5 fruit fly cellular contexts compared by ENCODE assay signal in genomic region chrX:4908926-4909432, dm6.
A peak's percentile ranks its signal among the peaks of the same experiment; 100 is the strongest.
TF ChIP-seq lines count a peak whose summit lies in the region.

CG32772 (plus strand) TSS chrX:4909102.

TF ChIP-seq in whole organism, adult, 20 proteins besides CTCF, POLR2A, EP300 and RAD21 (continued from another document):
- TF ChIP-seq Clk (GFP tag; optimal IDR thresholded peaks at IDR 0.05; lab: Kevin White, UChicago) = peak; percentile 77
- TF ChIP-seq CG14711 (tag; optimal IDR thresholded peaks at IDR 0.05; lab: Kevin White, UChicago) = peak; percentile 61
- TF ChIP-seq Hr96 (GFP tag; optimal IDR thresholded peaks at IDR 0.05; lab: Kevin White, UChicago) = peak; percentile 96
- peak; percentile 95 for TF ChIP-seq cic (GFP tag; optimal IDR thresholded peaks at IDR 0.05; lab: Kevin White, UChicago)

TF ChIP-seq in whole organism, embryonic, 481 proteins besides CTCF, POLR2A, EP300 and RAD21 (continued from another document and continues in another):
- TF ChIP-seq Rfx (GFP tag; IDR thresholded peaks at IDR 0.05; lab: Robert Waterston, UW) (0 out of 2 replicates have a peak, but pooled peaks have one; percentile 11), row (GFP tag; IDR thresholded peaks at IDR 0.05; lab: Robert Waterston, UW) (peak; percentile 19; the same call in 1 of the 3 replicates), CG13287 (GFP tag; IDR thresholded peaks at IDR 0.05; lab: Robert Waterston, UW; ENCODE audit: partially characterized antibody) (peak; percentile 86), Dref (GFP tag; IDR thresholded peaks at IDR 0.05; lab: Robert Waterston, UW) (peak; percentile 92), sens (GFP tag; lab: Kevin White, UChicago) (peak; percentile 86), H2.0 (GFP tag; IDR thresholded peaks at IDR 0.05; lab: Robert Waterston, UW) (no peak), bsh (GFP tag; optimal IDR thresholded peaks at IDR 0.05; lab: Kevin White, UChicago) (peak in 1 of 2 experiments; percentile 99), mirr (GFP tag; optimal IDR thresholded peaks at IDR 0.05; lab: Kevin White, UChicago) (no peak), CG4617 (GFP tag; optimal IDR thresholded peaks at IDR 0.05; lab: Kevin White, UChicago; ENCODE audit: borderline replicate concordance) (peak; percentile 43), Elba2 (GFP tag; optimal IDR thresholded peaks at IDR 0.05; lab: Kevin White, UChicago) (no peak), CoRest (tag; optimal IDR thresholded peaks at IDR 0.05; lab: Kevin White, UChicago) (peak; percentile 6), chm (GFP tag; IDR thresholded peaks at IDR 0.05; lab: Robert Waterston, UW) (0 out of 2 replicates have a peak, but pooled peaks have one; percentile 36), Nf-YC (tag; optimal IDR thresholded peaks at IDR 0.05; lab: Kevin White, UChicago) (peak; percentile 33), MESR4 (GFP tag; optimal IDR thresholded peaks at IDR 0.05; lab: Kevin White, UChicago) (peak; percentile 29), stwl (tag; optimal IDR thresholded peaks at IDR 0.05; lab: Kevin White, UChicago) (peak; percentile 51), phol (tag; optimal IDR thresholded peaks at IDR 0.05; lab: Kevin White, UChicago) (no peak), cg (GFP tag; optimal IDR thresholded peaks at IDR 0.05; lab: Kevin White, UChicago) (peak; percentile 93), Dll (GFP tag; IDR thresholded peaks at IDR 0.05; lab: Robert Waterston, UW; ENCODE audit: partially characterized antibody) (peak; percentile 74), CG15514 (GFP tag; optimal IDR thresholded peaks at IDR 0.05; lab: Kevin White, UChicago) (peak; percentile 47), HmgZ (tag; optimal IDR thresholded peaks at IDR 0.05; lab: Kevin White, UChicago) (peak; percentile 22), CG32532 (GFP tag; IDR thresholded peaks at IDR 0.05; lab: Robert Waterston, UW) (peak; percentile 8; the same call in 1 of the 2 replicates), amos (GFP tag; IDR thresholded peaks at IDR 0.05; lab: Robert Waterston, UW; ENCODE audit: partially characterized antibody) (peak; percentile 81), CG14965 (GFP tag; optimal IDR thresholded peaks at IDR 0.05; lab: Kevin White, UChicago; ENCODE audit: borderline replicate concordance) (no peak), Sin3A (optimal IDR thresholded peaks at IDR 0.05; lab: Kevin White, UChicago) (peak; percentile 15), nom (GFP tag; optimal IDR thresholded peaks at IDR 0.05; lab: Kevin White, UChicago) (peak; percentile 100), Oaz (GFP tag; IDR thresholded peaks at IDR 0.05; lab: Robert Waterston, UW) (no peak), CG15479 (GFP tag; optimal IDR thresholded peaks at IDR 0.05; lab: Kevin White, UChicago) (peak; percentile 17), h (optimal IDR thresholded peaks at IDR 0.05; lab: Kevin White, UChicago) (no peak), CG2116 (GFP tag; optimal IDR thresholded peaks at IDR 0.05; lab: Kevin White, UChicago) (peak; percentile 63), odd (GFP tag; optimal IDR thresholded peaks at IDR 0.05; lab: Kevin White, UChicago) (peak; percentile 19)

TF ChIP-seq in whole organism, prepupa, 60 proteins besides CTCF, POLR2A, EP300 and RAD21 (continued from another document and continues in another):
- TF ChIP-seq CG6163 (GFP tag; IDR thresholded peaks at IDR 0.05; lab: Robert Waterston, UW) = peak; percentile 99
- TF ChIP-seq Smox (GFP tag; optimal IDR thresholded peaks at IDR 0.05; lab: Kevin White, UChicago) = peak; percentile 87
- peak; percentile 99 for TF ChIP-seq Eip78C (GFP tag; lab: Kevin White, UChicago)
- peak; percentile 86 for TF ChIP-seq lz (GFP tag; optimal IDR thresholded peaks at IDR 0.05; lab: Kevin White, UChicago)
- peak; percentile 90 for TF ChIP-seq acj6 (GFP tag; optimal IDR thresholded peaks at IDR 0.05; lab: Kevin White, UChicago)
- TF ChIP-seq CG11902 (GFP tag; optimal IDR thresholded peaks at IDR 0.05; lab: Kevin White, UChicago) = peak; percentile 63
- peak; percentile 97 for TF ChIP-seq pdm3 (GFP tag; optimal IDR thresholded peaks at IDR 0.05; lab: Kevin White, UChicago)
- TF ChIP-seq dac (GFP tag; optimal IDR thresholded peaks at IDR 0.05; lab: Kevin White, UChicago) = peak; percentile 99
- peak; percentile 98 for TF ChIP-seq Lpt (GFP tag; optimal IDR thresholded peaks at IDR 0.05; lab: Kevin White, UChicago)
- TF ChIP-seq CG6808 (GFP tag; optimal IDR thresholded peaks at IDR 0.05; lab: Kevin White, UChicago) = peak; percentile 99
- TF ChIP-seq Eip93F (GFP tag; optimal IDR thresholded peaks at IDR 0.05; lab: Kevin White, UChicago) = peak; percentile 96
- TF ChIP-seq Hr38 (GFP tag; optimal IDR thresholded peaks at IDR 0.05; lab: Kevin White, UChicago) = peak; percentile 48
- TF ChIP-seq dsx (GFP tag; optimal IDR thresholded peaks at IDR 0.05; lab: Kevin White, UChicago; ENCODE audit: poor library complexity, severe bottlenecking) = peak; percentile 95
- peak; percentile 95 for TF ChIP-seq CG15336 (GFP tag; IDR thresholded peaks at IDR 0.05; lab: Robert Waterston, UW)
- peak; percentile 13 for TF ChIP-seq fkh (GFP tag; optimal IDR thresholded peaks at IDR 0.05; lab: Kevin White, UChicago)
- peak; percentile 89 for TF ChIP-seq CG32006 (GFP tag; optimal IDR thresholded peaks at IDR 0.05; lab: Kevin White, UChicago)
- TF ChIP-seq CG1621 (tag; optimal IDR thresholded peaks at IDR 0.05; lab: Kevin White, UChicago) = peak; percentile 99
- TF ChIP-seq CG6854 (GFP tag; optimal IDR thresholded peaks at IDR 0.05; lab: Kevin White, UChicago) = peak; percentile 99
- peak; percentile 99 for TF ChIP-seq CG34406 (GFP tag; optimal IDR thresholded peaks at IDR 0.05; lab: Kevin White, UChicago)
- peak; percentile 88 for TF ChIP-seq Blimp-1 (GFP tag; optimal IDR thresholded peaks at IDR 0.05; lab: Kevin White, UChicago)
- peak; percentile 91 for TF ChIP-seq esn (GFP tag; optimal IDR thresholded peaks at IDR 0.05; lab: Kevin White, UChicago)
- TF ChIP-seq spab (GFP tag; optimal IDR thresholded peaks at IDR 0.05; lab: Kevin White, UChicago) = peak; percentile 99
- peak; percentile 83 for TF ChIP-seq CG11294 (GFP tag; IDR thresholded peaks at IDR 0.05; lab: Robert Waterston, UW)
- TF ChIP-seq Sox15 (GFP tag; optimal IDR thresholded peaks at IDR 0.05; lab: Kevin White, UChicago) = peak; percentile 54
- peak; percentile 100 for TF ChIP-seq CG9139 (GFP tag; optimal IDR thresholded peaks at IDR 0.05; lab: Kevin White, UChicago)
- TF ChIP-seq CG8319 (GFP tag; optimal IDR thresholded peaks at IDR 0.05; lab: Kevin White, UChicago) = peak; percentile 96
- TF ChIP-seq CG31627 (GFP tag; optimal IDR thresholded peaks at IDR 0.05; lab: Kevin White, UChicago) = peak; percentile 62
- peak; percentile 99 for TF ChIP-seq CG10669 (GFP tag; optimal IDR thresholded peaks at IDR 0.05; lab: Kevin White, UChicago)
- peak; percentile 95 for TF ChIP-seq fd59A (GFP tag; optimal IDR thresholded peaks at IDR 0.05; lab: Kevin White, UChicago)
- peak; percentile 66 for TF ChIP-seq Hr39 (GFP tag; optimal IDR thresholded peaks at IDR 0.05; lab: Kevin White, UChicago)
- TF ChIP-seq CG4318 (GFP tag; optimal IDR thresholded peaks at IDR 0.05; lab: Kevin White, UChicago) = peak; percentile 74
- peak; percentile 97 for TF ChIP-seq CG3919 (GFP tag; optimal IDR thresholded peaks at IDR 0.05; lab: Kevin White, UChicago)

TF ChIP-seq in whole organism, pupa, 21 proteins besides CTCF, POLR2A, EP300 and RAD21 (continued from another document):
- TF ChIP-seq CG4496 (GFP tag; IDR thresholded peaks at IDR 0.05; lab: Robert Waterston, UW) (peak; percentile 98), CG10348 (GFP tag; IDR thresholded peaks at IDR 0.05; lab: Robert Waterston, UW) (peak; percentile 49; the same call in 1 of the 2 replicates)
TF ChIP-seq in whole organism, pupa: peak in this region for 21.

TF ChIP-seq in whole organism, wandering third instar larva, 38 proteins besides CTCF, POLR2A, EP300 and RAD21 (continued from another document):
- TF ChIP-seq br (GFP tag; optimal IDR thresholded peaks at IDR 0.05; lab: Kevin White, UChicago) (peak; percentile 80), foxo (GFP tag; optimal IDR thresholded peaks at IDR 0.05; lab: Kevin White, UChicago) (peak; percentile 32 to 86), CG32264 (GFP tag; optimal IDR thresholded peaks at IDR 0.05; lab: Kevin White, UChicago) (peak; percentile 74), Hr78 (GFP tag; optimal IDR thresholded peaks at IDR 0.05; lab: Kevin White, UChicago) (no peak), dsf (GFP tag; optimal IDR thresholded peaks at IDR 0.05; lab: Kevin White, UChicago; ENCODE audit: borderline replicate concordance) (no peak), OdsH (GFP tag; optimal IDR thresholded peaks at IDR 0.05; lab: Kevin White, UChicago) (no peak), HLH106 (tag; optimal IDR thresholded peaks at IDR 0.05; lab: Kevin White, UChicago) (peak; percentile 59), Sp1 (GFP tag; optimal IDR thresholded peaks at IDR 0.05; lab: Kevin White, UChicago) (peak; percentile 98)
TF ChIP-seq in whole organism, wandering third instar larva: peak in this region for 20.
